Worm (Caenorhabditis elegans): ENCODE data around the gene mec-7.

Gene mec-7

ce11 chrX:7809352-7810196 lies 33.1 kb upstream of the mec-7 start:
- TF ChIP-seq sea-1 (GFP tag; conservative IDR thresholded peaks at IDR 0.05) (0 out of 2 replicates have a peak, but pooled peaks have one; percentile 28), tbx-37 (GFP tag; conservative IDR thresholded peaks at IDR 0.05) (no peak), F13C5.2 (tag; optimal IDR thresholded peaks at IDR 0.05) (peak; percentile 70), tbx-11 (GFP tag; IDR thresholded peaks at IDR 0.05) (no peak), flt-1 (GFP tag; IDR thresholded peaks at IDR 0.05) (no peak)

- TF ChIP-seq ets-7 (tag; optimal IDR thresholded peaks at IDR 0.05), result no peak
- TF ChIP-seq tbx-37 (GFP tag; conservative IDR thresholded peaks at IDR 0.05), result no peak
Observed at ce11 chrX:7808388-7808787, 31.9 kb upstream of the mec-7 start.

ce11 chrX:7800370-7800769 lies 23.9 kb upstream of the mec-7 start:
- TF ChIP-seq hmg-4 (GFP tag; optimal IDR thresholded peaks at IDR 0.05), result no peak
- TF ChIP-seq sea-1 (GFP tag; conservative IDR thresholded peaks at IDR 0.05), result no peak
- no peak for TF ChIP-seq tra-4 (tag; optimal IDR thresholded peaks at IDR 0.05)
- no peak for TF ChIP-seq ceh-36 (tag; optimal IDR thresholded peaks at IDR 0.05)
- no peak for TF ChIP-seq ets-7 (tag; optimal IDR thresholded peaks at IDR 0.05)
- no peak for TF ChIP-seq tbx-37 (GFP tag; conservative IDR thresholded peaks at IDR 0.05)
- TF ChIP-seq hnd-1 (tag; optimal IDR thresholded peaks at IDR 0.05), result no peak
- TF ChIP-seq ama-1 (optimal IDR thresholded peaks at IDR 0.05), result no peak
- TF ChIP-seq F13C5.2 (tag; optimal IDR thresholded peaks at IDR 0.05), result no peak
- no peak for TF ChIP-seq tbx-11 (GFP tag; IDR thresholded peaks at IDR 0.05)
- TF ChIP-seq B0310.2 (tag; optimal IDR thresholded peaks at IDR 0.05), result no peak
- TF ChIP-seq aly-1 (tag; optimal IDR thresholded peaks at IDR 0.05), result no peak
- TF ChIP-seq flt-1 (GFP tag; IDR thresholded peaks at IDR 0.05), result no peak
- TF ChIP-seq hmbx-1 (tag; optimal IDR thresholded peaks at IDR 0.05), result no peak
- TF ChIP-seq scrt-1 (GFP tag; IDR thresholded peaks at IDR 0.05), result no peak
- no peak for TF ChIP-seq ceh-13 (GFP tag; optimal IDR thresholded peaks at IDR 0.05)
- TF ChIP-seq pes-1 (GFP tag; IDR thresholded peaks at IDR 0.05), result no peak

ce11 chrX:7799680-7800079 lies 23.2 kb upstream of the mec-7 start, which contains the start of gene gpx-7:
Gene gpx-7 (minus strand): TSS chrX:7799780.
- TF ChIP-seq hmg-4 (GFP tag; optimal IDR thresholded peaks at IDR 0.05), result no peak
- TF ChIP-seq hnd-1 (tag; optimal IDR thresholded peaks at IDR 0.05), result no peak
- no peak for TF ChIP-seq hmbx-1 (tag; optimal IDR thresholded peaks at IDR 0.05)
- no peak for TF ChIP-seq tbx-37 (GFP tag; conservative IDR thresholded peaks at IDR 0.05)
- TF ChIP-seq ets-7 (tag; optimal IDR thresholded peaks at IDR 0.05), result no peak
- TF ChIP-seq scrt-1 (GFP tag; IDR thresholded peaks at IDR 0.05), result no peak

ce11 chrX:7798248-7799020 lies 21.9 kb upstream of the mec-7 start, which contains the start of gene adm-4:
Gene adm-4 (minus strand): TSS chrX:7798298.
- TF ChIP-seq tbx-37 (GFP tag; conservative IDR thresholded peaks at IDR 0.05) (peak; percentile 69), hnd-1 (tag; optimal IDR thresholded peaks at IDR 0.05) (no peak)

- TF ChIP-seq ceh-36 (tag; optimal IDR thresholded peaks at IDR 0.05) (peak; percentile 32), scrt-1 (GFP tag; IDR thresholded peaks at IDR 0.05) (peak; percentile 66; the same call in 1 of the 2 replicates), hmg-4 (GFP tag; optimal IDR thresholded peaks at IDR 0.05) (no peak), hnd-1 (tag; optimal IDR thresholded peaks at IDR 0.05) (peak; percentile 34), B0310.2 (tag; optimal IDR thresholded peaks at IDR 0.05) (no peak), flt-1 (GFP tag; IDR thresholded peaks at IDR 0.05) (0 out of 2 replicates have a peak, but pooled peaks have one; percentile 21), tbx-11 (GFP tag; IDR thresholded peaks at IDR 0.05) (0 out of 2 replicates have a peak, but pooled peaks have one; percentile 63), ceh-13 (GFP tag; optimal IDR thresholded peaks at IDR 0.05) (peak; percentile 35)
Observed at ce11 chrX:7794306-7794743, 17.8 kb upstream of the mec-7 start.

- TF ChIP-seq B0310.2 (tag; optimal IDR thresholded peaks at IDR 0.05) (no peak), tbx-11 (GFP tag; IDR thresholded peaks at IDR 0.05) (no peak), pes-1 (GFP tag; IDR thresholded peaks at IDR 0.05) (no peak), tbx-37 (GFP tag; conservative IDR thresholded peaks at IDR 0.05) (no peak), ceh-13 (GFP tag; optimal IDR thresholded peaks at IDR 0.05) (no peak), F13C5.2 (tag; optimal IDR thresholded peaks at IDR 0.05) (no peak), tra-4 (tag; optimal IDR thresholded peaks at IDR 0.05) (no peak), sea-1 (GFP tag; conservative IDR thresholded peaks at IDR 0.05) (no peak), ama-1 (optimal IDR thresholded peaks at IDR 0.05) (no peak), ceh-36 (tag; optimal IDR thresholded peaks at IDR 0.05) (no peak), hmbx-1 (tag; optimal IDR thresholded peaks at IDR 0.05) (no peak), aly-1 (tag; optimal IDR thresholded peaks at IDR 0.05) (no peak), flt-1 (GFP tag; IDR thresholded peaks at IDR 0.05) (no peak), scrt-1 (GFP tag; IDR thresholded peaks at IDR 0.05) (no peak), ets-7 (tag; optimal IDR thresholded peaks at IDR 0.05) (no peak), hmg-4 (GFP tag; optimal IDR thresholded peaks at IDR 0.05) (no peak), hnd-1 (tag; optimal IDR thresholded peaks at IDR 0.05) (no peak)
Observed at ce11 chrX:7793377-7794041, 17.0 kb upstream of the mec-7 start, which contains the start of gene ZK154.6. Gene ZK154.6 (minus strand): TSS chrX:7793563.
